Worm (Caenorhabditis elegans): ENCODE data around the gene F10G2.7.

- no peak for TF ChIP-seq jun-1 (tag; optimal IDR thresholded peaks at IDR 0.05)
- no peak for TF ChIP-seq unc-62 (GFP tag; optimal IDR thresholded peaks at IDR 0.05)
- no peak for TF ChIP-seq ceh-82 (tag; optimal IDR thresholded peaks at IDR 0.05)
- TF ChIP-seq skn-1 (tag; optimal IDR thresholded peaks at IDR 0.05): no peak
- no peak for TF ChIP-seq nhr-67 (tag; optimal IDR thresholded peaks at IDR 0.05)
- TF ChIP-seq ama-1 (optimal IDR thresholded peaks at IDR 0.05): no peak
- TF ChIP-seq nhr-237 (tag; optimal IDR thresholded peaks at IDR 0.05): no peak
- no peak for TF ChIP-seq unc-39 (tag; optimal IDR thresholded peaks at IDR 0.05)
- TF ChIP-seq lin-39 (tag; optimal IDR thresholded peaks at IDR 0.05): no peak
- no peak for TF ChIP-seq nfya-1 (tag; optimal IDR thresholded peaks at IDR 0.05; ENCODE audit: insufficient read depth)
- TF ChIP-seq fos-1 (tag; optimal IDR thresholded peaks at IDR 0.05): no peak
- TF ChIP-seq nhr-28 (tag; optimal IDR thresholded peaks at IDR 0.05): no peak
Observed at ce11 chrV:7374090-7374489, 37.0 kb upstream of the F10G2.7 start, which contains the start of gene srx-56.

Data from whole organism, L3 larva.